Worm (Caenorhabditis elegans): ENCODE measurements around the gene F42F12.3.

DNA sequence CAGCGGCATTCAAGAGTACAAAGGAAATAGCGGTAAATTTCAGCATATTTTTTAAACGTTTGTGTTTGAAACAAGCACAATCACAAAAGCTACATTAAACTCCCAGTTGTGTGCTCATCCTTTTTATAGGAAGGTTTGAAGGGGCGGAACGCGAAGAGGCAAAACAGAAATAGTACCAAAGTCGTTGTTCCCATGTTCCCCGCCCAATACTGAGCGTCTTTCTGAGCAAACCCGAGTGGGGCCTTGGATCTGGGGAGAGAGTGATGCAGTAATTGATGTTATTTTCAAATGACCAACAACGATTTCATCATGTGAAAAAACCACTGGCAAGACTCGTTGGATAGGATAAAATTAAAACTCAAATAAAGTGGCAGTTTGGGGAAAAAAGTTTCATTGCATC is 9.0 kb upstream of the F42F12.3 start, which contains the start of gene zig-2:
- no peak for TF ChIP-seq nhr-10 (tag; optimal IDR thresholded peaks at IDR 0.05)
- no peak for TF ChIP-seq ama-1 (optimal IDR thresholded peaks at IDR 0.05)
- TF ChIP-seq mdl-1 (tag; optimal IDR thresholded peaks at IDR 0.05), result no peak
- no peak for TF ChIP-seq ztf-4 (tag; optimal IDR thresholded peaks at IDR 0.05)
- TF ChIP-seq elt-3 (tag; optimal IDR thresholded peaks at IDR 0.05), result no peak
- TF ChIP-seq nhr-11 (tag; optimal IDR thresholded peaks at IDR 0.05), result no peak

Data from whole organism, L2 larva.